Worm (Caenorhabditis elegans) whole organism, young adult: ENCODE data around the gene Y53G8AL.1.

Experiments
- B0035.1 ChIP-seq: sonication (generic microtip); optimal IDR thresholded peaks from 2 replicates; lab custom pipeline; 2016; ENCODE audit warnings: missing genetic modification characterization, mild to moderate bottlenecking, missing compliant biosample characterization, missing genotype, missing genetic modification reagents
- Y95B8A.8 ChIP-seq: fragments of 200-800 bp; sonication (Bioruptor generic); IDR thresholded peaks from 2 replicates; pipeline ENCODE4 v1.3.6; 2022; ENCODE audit warnings: missing genetic modification reagents, missing genetic modification characterization, missing compliant biosample characterization
- ama-1 ChIP-seq, 3 experiments: fragments of 150-350 bp in 1 of 3; sonication (generic microtip) in 2 of 3; optimal IDR thresholded peaks; 2 replicates each; lab custom pipeline; 2014 to 2018; ENCODE audit warnings: missing biosample characterization in 2 of 3, missing genetic modification characterization in 2 of 3, missing genetic modification reagents in 2 of 3
- bed-1 ChIP-seq: fragments of 200-800 bp; sonication (Bioruptor generic); IDR thresholded peaks from 2 replicates; pipeline ENCODE4 v1.3.6; 2022; ENCODE audit warnings: missing genetic modification reagents, missing genetic modification characterization, missing compliant biosample characterization
- die-1 ChIP-seq: sonication (generic microtip); optimal IDR thresholded peaks from 2 replicates; lab custom pipeline; 2016; ENCODE audit warnings: missing genotype, mild to moderate bottlenecking, missing genetic modification characterization, missing compliant biosample characterization
- efl-1 ChIP-seq: fragments of 150-350 bp; optimal IDR thresholded peaks from 2 replicates; lab custom pipeline; 2014; ENCODE audit warnings: missing biosample characterization, missing genetic modification reagents, missing genetic modification characterization
- let-526 ChIP-seq: fragments of 200-800 bp; sonication (Bioruptor generic); IDR thresholded peaks from 2 replicates; pipeline ENCODE4 v1.3.6; 2022; ENCODE audit warnings: missing genetic modification reagents, missing genetic modification characterization, missing compliant biosample characterization
- madf-3 ChIP-seq: fragments of 200-800 bp; sonication (Bioruptor generic); IDR thresholded peaks from 2 replicates; pipeline ENCODE4 v1.3.6; 2022; ENCODE audit warnings: missing genetic modification reagents, missing genetic modification characterization, missing compliant biosample characterization
- nhr-179 ChIP-seq: sonication (generic microtip); optimal IDR thresholded peaks from 2 replicates; lab custom pipeline; 2016; ENCODE audit warnings: mild to moderate bottlenecking, missing genetic modification characterization, missing compliant biosample characterization
- pha-4 ChIP-seq: fragments of 150-350 bp; sonication (generic microtip); optimal IDR thresholded peaks from 2 replicates; lab custom pipeline; 2014; ENCODE audit warnings: missing biosample characterization, missing genetic modification reagents, missing genetic modification characterization
- rec-8 ChIP-seq, 2 experiments: sonication (generic microtip); optimal IDR thresholded peaks; 2 replicates each; lab custom pipeline; 2016; ENCODE audit warnings: mild to moderate bottlenecking in 2 of 2, missing genetic modification characterization in 2 of 2, missing genetic modification reagents in 2 of 2, missing genotype in 2 of 2, missing biosample characterization in 1 of 2, missing compliant biosample characterization in 1 of 2, moderate library complexity in 1 of 2
- snpc-1.3 ChIP-seq: sonication (generic microtip); optimal IDR thresholded peaks from 2 replicates; lab custom pipeline; 2017; ENCODE audit warnings: missing genetic modification characterization, mild to moderate bottlenecking, missing compliant biosample characterization, antibody characterized with exemption, moderate library complexity, missing genotype, missing genetic modification reagents; ENCODE audit not compliant: insufficient read depth
- sptf-2 ChIP-seq: fragments of 200-800 bp; sonication (Bioruptor generic); optimal IDR thresholded peaks from 2 replicates; lab custom pipeline; 2018; ENCODE audit warnings: mild to moderate bottlenecking, missing genetic modification characterization, missing compliant biosample characterization
- ztf-3 ChIP-seq: fragments of 200-800 bp; sonication (Bioruptor generic); optimal IDR thresholded peaks from 2 replicates; lab custom pipeline; 2018; ENCODE audit warnings: mild to moderate bottlenecking, missing genetic modification characterization, missing compliant biosample characterization

ce11 chrIII:3263696-3264095 lies 30.8 kb downstream of the Y53G8AL.1 start:
- TF ChIP-seq efl-1 (GFP tag; lab: Kevin White, UChicago) = no peak
- no peak for TF ChIP-seq ztf-3 (GFP tag; lab: Kevin White, UChicago)
- TF ChIP-seq rec-8 (tag; optimal IDR thresholded peaks at IDR 0.05; lab: Kevin White, UChicago) = no peak
- TF ChIP-seq B0035.1 = no peak
- TF ChIP-seq ama-1 (optimal IDR thresholded peaks at IDR 0.05; lab: Kevin White, UChicago) = no peak
- TF ChIP-seq ama-1 (GFP tag; optimal IDR thresholded peaks at IDR 0.05; lab: Kevin White, UChicago) = no peak
- no peak for TF ChIP-seq sptf-2 (GFP tag; lab: Kevin White, UChicago)
- no peak for TF ChIP-seq die-1 (tag; lab: Kevin White, UChicago)
- no peak for TF ChIP-seq nhr-179
- TF ChIP-seq let-526 (GFP tag; lab: Robert Waterston, UW) = no peak
- no peak for TF ChIP-seq snpc-1.3 (tag; lab: Kevin White, UChicago)
- no peak for TF ChIP-seq bed-1 (GFP tag; lab: Robert Waterston, UW)
- TF ChIP-seq madf-3 = no peak
- TF ChIP-seq Y95B8A.8 (GFP tag; lab: Robert Waterston, UW) = no peak
- no peak for TF ChIP-seq pha-4 (tag; lab: Kevin White, UChicago)
